Worm (Caenorhabditis elegans) whole organism, young adult: ENCODE measurements around the gene pat-12.
"Not testable (repeated sequence)": the region's sequence is repeated elsewhere in the genome, so short reads cannot be mapped to it uniquely, and the experiment has no call there.

Experiments used
- D2030.7 ChIP-seq: fragments of 200-800 bp; sonication (Bioruptor generic); IDR thresholded peaks from 2 replicates; pipeline ENCODE4 v1.3.6; 2022; ENCODE audit warnings: missing genetic modification reagents, missing genetic modification characterization, missing compliant biosample characterization
- F23B12.7 ChIP-seq: sonication (generic microtip); optimal IDR thresholded peaks from 2 replicates; lab custom pipeline; 2017; ENCODE audit warnings: missing genetic modification characterization, mild to moderate bottlenecking, missing compliant biosample characterization, antibody characterized with exemption, moderate library complexity; ENCODE audit not compliant: insufficient read depth
- F37B4.10 ChIP-seq: fragments of 200-800 bp; sonication (Bioruptor generic); IDR thresholded peaks from 2 replicates; pipeline ENCODE4 v1.3.6; 2022; ENCODE audit warnings: missing genetic modification characterization, missing compliant biosample characterization
- F49E8.2 ChIP-seq: sonication (generic microtip); optimal IDR thresholded peaks from 3 replicates; lab custom pipeline; 2017; ENCODE audit warnings: missing genetic modification characterization, mild to moderate bottlenecking, missing compliant biosample characterization, antibody characterized with exemption, moderate library complexity; ENCODE audit not compliant: insufficient read depth
- F52B5.7 ChIP-seq: sonication (generic microtip); optimal IDR thresholded peaks from 2 replicates; lab custom pipeline; 2016; ENCODE audit warnings: mild to moderate bottlenecking, missing genetic modification characterization, missing compliant biosample characterization
- atf-7 ChIP-seq: sonication (generic microtip); optimal IDR thresholded peaks from 2 replicates; lab custom pipeline; 2017; ENCODE audit warnings: mild to moderate bottlenecking, missing genetic modification characterization, missing compliant biosample characterization
- athp-1 ChIP-seq: sonication (generic microtip); optimal IDR thresholded peaks from 2 replicates; lab custom pipeline; 2017; ENCODE audit warnings: mild to moderate bottlenecking, missing genetic modification characterization, missing compliant biosample characterization
- bed-2 ChIP-seq: fragments of 200-800 bp; sonication (Bioruptor generic); IDR thresholded peaks from 2 replicates; pipeline ENCODE4 v1.3.6; 2022; ENCODE audit warnings: missing genetic modification reagents, missing genetic modification characterization, missing compliant biosample characterization
- ccch-3 ChIP-seq: fragments of 200-800 bp; sonication (Bioruptor generic); optimal IDR thresholded peaks from 2 replicates; lab custom pipeline; 2018; ENCODE audit warnings: mild to moderate bottlenecking, missing genetic modification characterization, missing compliant biosample characterization
- cebp-2 ChIP-seq: fragments of 200-800 bp; sonication (Bioruptor generic); IDR thresholded peaks from 2 replicates; pipeline ENCODE4 v1.3.6; 2022; ENCODE audit warnings: missing genetic modification characterization, missing compliant biosample characterization
- ceh-40 ChIP-seq: fragments of 200-800 bp; sonication (Bioruptor generic); IDR thresholded peaks from 2 replicates; pipeline ENCODE4 v1.3.6; 2022; ENCODE audit warnings: missing genetic modification characterization, missing compliant biosample characterization
- ceh-58 ChIP-seq: fragments of 200-800 bp; sonication (Bioruptor generic); IDR thresholded peaks from 2 replicates; pipeline ENCODE4 v1.3.6; 2022; ENCODE audit warnings: missing genetic modification characterization, missing compliant biosample characterization
- dox-1 ChIP-seq: fragments of 200-800 bp; sonication (Bioruptor generic); IDR thresholded peaks from 2 replicates; pipeline ENCODE4 v1.3.6; 2022; ENCODE audit warnings: missing genetic modification reagents, missing genetic modification characterization, missing compliant biosample characterization
- efl-1 ChIP-seq: fragments of 150-350 bp; optimal IDR thresholded peaks from 2 replicates; lab custom pipeline; 2014; ENCODE audit warnings: missing biosample characterization, missing genetic modification reagents, missing genetic modification characterization
- ekl-4 ChIP-seq: fragments of 200-800 bp; sonication (Bioruptor generic); IDR thresholded peaks from 2 replicates; pipeline ENCODE4 v1.3.6; 2022; ENCODE audit warnings: missing genetic modification reagents, missing genetic modification characterization, missing compliant biosample characterization
- gei-17 ChIP-seq: fragments of 200-800 bp; sonication (Bioruptor generic); optimal IDR thresholded peaks from 2 replicates; lab custom pipeline; 2018; ENCODE audit warnings: mild to moderate bottlenecking, missing genetic modification characterization, missing compliant biosample characterization
- hlh-12 ChIP-seq: sonication (generic microtip); optimal IDR thresholded peaks from 2 replicates; lab custom pipeline; 2016; ENCODE audit warnings: missing genetic modification characterization, missing compliant biosample characterization
- hmg-1.2 ChIP-seq: fragments of 200-800 bp; sonication (Bioruptor generic); IDR thresholded peaks from 2 replicates; pipeline ENCODE4 v1.3.6; 2022; ENCODE audit warnings: missing genetic modification reagents, missing genetic modification characterization, missing compliant biosample characterization
- hmg-20 ChIP-seq: fragments of 200-800 bp; sonication (Bioruptor generic); IDR thresholded peaks from 2 replicates; pipeline ENCODE4 v1.3.6; 2022; ENCODE audit warnings: missing genetic modification reagents, missing genetic modification characterization, missing compliant biosample characterization
- lag-1 ChIP-seq: fragments of 200-800 bp; sonication (Bioruptor generic); IDR thresholded peaks from 2 replicates; pipeline ENCODE4 v1.3.6; 2022; ENCODE audit warnings: missing genetic modification reagents, missing genetic modification characterization, missing compliant biosample characterization
- lsy-27 ChIP-seq: sonication (generic microtip); optimal IDR thresholded peaks from 2 replicates; lab custom pipeline; 2017; ENCODE audit warnings: missing genetic modification characterization, mild to moderate bottlenecking, missing compliant biosample characterization, antibody characterized with exemption, missing genotype, borderline replicate concordance; ENCODE audit not compliant: insufficient read depth
- madf-6 ChIP-seq: fragments of 200-800 bp; sonication (Bioruptor generic); IDR thresholded peaks from 2 replicates; pipeline ENCODE4 v1.3.6; 2022; ENCODE audit warnings: missing genetic modification reagents, missing genetic modification characterization, missing compliant biosample characterization
- nfyb-1 ChIP-seq: fragments of 200-800 bp; sonication (Bioruptor generic); IDR thresholded peaks from 2 replicates; pipeline ENCODE4 v1.3.6; 2022; ENCODE audit warnings: missing genetic modification reagents, missing genetic modification characterization, missing compliant biosample characterization
- nhr-120 ChIP-seq: fragments of 200-800 bp; sonication (Bioruptor generic); IDR thresholded peaks from 2 replicates; pipeline ENCODE4 v1.3.6; 2022; ENCODE audit warnings: missing genetic modification characterization, missing compliant biosample characterization
- nhr-179 ChIP-seq: sonication (generic microtip); optimal IDR thresholded peaks from 2 replicates; lab custom pipeline; 2016; ENCODE audit warnings: mild to moderate bottlenecking, missing genetic modification characterization, missing compliant biosample characterization
- sdz-38 ChIP-seq: sonication (generic microtip); optimal IDR thresholded peaks from 2 replicates; lab custom pipeline; 2016; ENCODE audit warnings: missing genotype, missing genetic modification characterization, missing compliant biosample characterization
- snpc-1.1 ChIP-seq: sonication (generic microtip); optimal IDR thresholded peaks from 2 replicates; lab custom pipeline; 2017; ENCODE audit warnings: missing genetic modification characterization, mild to moderate bottlenecking, missing compliant biosample characterization, antibody characterized with exemption, moderate library complexity, missing genotype, missing genetic modification reagents; ENCODE audit not compliant: insufficient read depth
- unc-130 ChIP-seq: sonication (generic microtip); optimal IDR thresholded peaks from 2 replicates; lab custom pipeline; 2016; ENCODE audit warnings: missing genetic modification reagents, missing genetic modification characterization, missing compliant biosample characterization
- xnd-1 ChIP-seq: sonication (generic microtip); optimal IDR thresholded peaks from 2 replicates; lab custom pipeline; 2016; ENCODE audit warnings: missing genotype, missing genetic modification reagents, missing genetic modification characterization, missing compliant biosample characterization
- ztf-18 ChIP-seq: sonication (generic microtip); optimal IDR thresholded peaks from 2 replicates; lab custom pipeline; 2016; ENCODE audit warnings: missing genotype, mild to moderate bottlenecking, missing genetic modification characterization, missing compliant biosample characterization

pat-12 gene

DNA sequence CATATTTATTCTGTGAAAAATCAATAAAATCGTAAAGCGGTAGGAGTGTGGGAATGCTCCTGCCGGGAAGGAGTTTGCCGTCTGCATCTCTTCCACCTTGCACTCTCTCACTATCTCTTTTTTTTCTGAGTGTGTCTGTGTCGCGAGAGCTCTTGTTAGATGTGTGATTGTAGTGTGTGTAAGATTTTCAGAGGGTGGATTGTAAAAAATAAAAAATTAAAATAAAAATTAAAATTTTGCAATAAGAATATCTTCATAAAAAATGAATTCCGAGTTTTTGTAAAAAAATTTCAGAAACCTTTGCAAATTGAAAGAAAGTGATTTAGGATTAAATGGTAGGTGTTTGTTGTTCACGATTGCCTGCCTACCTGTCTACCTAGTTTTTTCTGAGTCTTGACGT is 55.9 kb downstream of the pat-12 start, which contains the start of gene sel-15:
Gene sel-15 (minus strand): TSS at position 101 of the 400 bp plus-strand sequence.
- peak; percentile 58; the same call in 1 of the 2 replicates for TF ChIP-seq hmg-1.2
- no peak for TF ChIP-seq lsy-27
- TF ChIP-seq efl-1 (GFP tag; lab: Kevin White, UChicago): no peak

DNA sequence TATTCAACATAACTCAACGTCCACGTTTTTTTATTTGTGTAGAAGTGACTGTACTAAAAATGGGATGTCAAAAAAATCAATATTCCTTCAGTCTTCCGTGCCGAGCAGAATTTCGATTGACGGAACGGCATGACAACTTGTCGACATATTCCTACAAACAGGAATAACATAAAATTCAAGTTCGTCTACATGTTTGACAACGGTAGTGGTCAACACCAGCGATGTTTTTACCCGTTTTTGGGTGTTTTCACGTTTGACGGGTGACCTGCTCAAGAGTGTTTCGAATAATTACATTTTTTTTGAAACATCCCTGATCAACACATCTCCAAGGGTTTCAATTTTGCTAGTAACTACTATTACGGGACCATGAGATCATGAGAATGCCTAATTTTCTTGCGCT is 60.3 kb downstream of the pat-12 start, which contains the start of gene W02B3.7:
Gene W02B3.7 (minus strand): TSS at position 101 of the 400 bp plus-strand sequence.
- TF ChIP-seq ceh-40 (GFP tag; lab: Robert Waterston, UW): no peak
- TF ChIP-seq ztf-18 (tag; lab: Kevin White, UChicago): no peak
- TF ChIP-seq xnd-1 (tag; lab: Kevin White, UChicago): no peak
- TF ChIP-seq sdz-38 (tag; lab: Kevin White, UChicago): no peak

DNA sequence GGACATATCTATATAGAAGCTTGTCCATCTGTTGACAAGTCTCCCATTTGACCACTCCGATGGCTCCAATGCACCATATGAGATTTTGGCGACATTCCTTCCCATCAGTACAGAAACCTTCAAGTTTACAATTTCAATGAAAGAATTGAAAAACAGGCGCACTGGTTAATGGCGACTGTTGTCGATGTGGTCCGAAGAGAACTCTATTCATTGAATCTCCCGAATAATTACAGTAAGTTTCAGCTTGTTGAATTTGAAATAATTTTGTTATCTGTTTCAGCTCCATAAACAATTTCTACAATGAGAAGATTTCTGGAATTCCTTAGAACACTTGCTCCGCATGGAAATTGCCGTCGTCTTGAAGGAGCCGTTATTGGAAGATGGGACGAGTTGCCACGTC is 63.4 kb downstream of the pat-12 start, which contains the start of gene elf-1:
Gene elf-1 (plus strand): TSS at position 301 of the 400 bp plus-strand sequence.
- TF ChIP-seq F37B4.10; atf-7 (tag; lab: Kevin White, UChicago); cebp-2 (GFP tag; lab: Robert Waterston, UW): not testable (repeated sequence)

DNA sequence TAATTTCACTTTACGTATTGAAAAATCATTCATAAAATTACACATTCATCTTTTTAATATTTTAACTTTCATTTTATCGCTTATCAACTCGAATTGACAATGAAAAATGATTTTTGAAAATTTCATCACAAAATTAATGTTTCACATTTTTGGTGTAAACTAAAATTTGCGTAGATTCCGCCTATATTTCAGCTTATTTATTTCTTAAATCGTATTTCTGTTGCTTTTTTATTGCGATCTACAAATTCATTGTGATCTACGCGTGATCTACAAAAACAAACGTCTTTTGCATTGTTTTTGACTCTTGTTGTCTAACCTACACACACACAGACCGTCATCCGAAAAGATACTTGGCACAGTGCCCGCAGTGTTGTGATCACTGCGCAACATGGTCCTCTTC is 64.1 kb downstream of the pat-12 start:
- TF ChIP-seq efl-1 (GFP tag; lab: Kevin White, UChicago): no peak
- peak; percentile 26; the same call in 1 of the 2 replicates for TF ChIP-seq madf-6
- TF ChIP-seq, all 124 proteins: peak for 1

DNA sequence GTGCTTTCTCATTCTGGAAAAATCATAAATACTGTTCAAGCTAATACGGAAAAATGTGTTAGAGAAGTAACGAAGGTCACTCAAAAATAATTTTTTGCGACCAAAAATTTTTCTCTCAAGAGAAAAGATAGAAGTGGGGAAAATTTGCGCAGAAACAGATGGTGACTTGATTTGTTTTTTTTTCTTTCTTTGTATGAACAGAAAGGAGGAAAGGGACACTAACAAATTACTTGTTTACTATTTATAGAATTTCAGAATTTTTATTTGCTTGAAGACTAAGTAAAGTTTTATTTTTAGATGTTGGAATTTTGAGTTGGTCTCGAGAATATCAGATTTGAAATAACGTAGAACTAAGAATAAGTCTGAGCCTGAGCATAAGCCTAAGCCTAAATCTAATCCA is 68.9 kb downstream of the pat-12 start, which contains the start of gene W02B3.4:
Gene W02B3.4 (minus strand): TSS at position 101 of the 400 bp plus-strand sequence.
- TF ChIP-seq nfyb-1 (GFP tag; lab: Robert Waterston, UW) (no peak), F52B5.7 (no peak), F49E8.2 (tag; lab: Kevin White, UChicago) (no peak), hmg-20 (no peak), bed-2 (no peak), nhr-120 (GFP tag; lab: Robert Waterston, UW) (no peak), D2030.7 (GFP tag; lab: Robert Waterston, UW) (no peak), dox-1 (GFP tag; lab: Robert Waterston, UW) (no peak), ekl-4 (no peak), gei-17 (no peak), nhr-179 (no peak), lag-1 (GFP tag; lab: Robert Waterston, UW) (no peak), unc-130 (GFP tag; lab: Kevin White, UChicago) (no peak), ceh-58 (GFP tag; lab: Robert Waterston, UW) (no peak), F23B12.7 (tag; lab: Kevin White, UChicago) (no peak), hlh-12 (tag; lab: Kevin White, UChicago) (no peak), sdz-38 (tag; lab: Kevin White, UChicago) (no peak), ccch-3 (GFP tag; lab: Kevin White, UChicago) (no peak), athp-1 (tag; lab: Kevin White, UChicago) (no peak), snpc-1.1 (tag; lab: Kevin White, UChicago) (no peak)
